Comparison of ENCODE assay signal across 7 worm cellular contexts in genomic region chrV:2697693-2698092, ce11.
TF ChIP-seq lines count a peak whose summit lies in the region.

No protein-coding gene starts in this region.

TF ChIP-seq in whole organism, L2 larva, 48 proteins besides CTCF, POLR2A, EP300 and RAD21:
- TF ChIP-seq unc-55 (GFP tag; optimal IDR thresholded peaks at IDR 0.05; lab: Kevin White, UChicago) (peak; percentile 19), lin-39 (tag; optimal IDR thresholded peaks at IDR 0.05; lab: Kevin White, UChicago) (no peak), lsy-2 (tag; optimal IDR thresholded peaks at IDR 0.05; lab: Kevin White, UChicago) (peak in 1 of 2 experiments; percentile 2)
TF ChIP-seq in whole organism, L2 larva: peak in this region for 2.

TF ChIP-seq in whole organism, L4 larva, 104 proteins besides CTCF, POLR2A, EP300 and RAD21:
- TF ChIP-seq nhr-77 (tag; optimal IDR thresholded peaks at IDR 0.05; lab: Kevin White, UChicago) (no peak), arid-1 (GFP tag; conservative IDR thresholded peaks at IDR 0.05; lab: Robert Waterston, UW) (0 out of 2 replicates have a peak, but pooled peaks have one; percentile 14), lsy-2 (tag; optimal IDR thresholded peaks at IDR 0.05; lab: Kevin White, UChicago) (peak in 1 of 2 experiments; percentile 11), mes-2 (tag; optimal IDR thresholded peaks at IDR 0.05; lab: Kevin White, UChicago; ENCODE audit: poor library complexity, severe bottlenecking) (peak; percentile 24), lin-38 (GFP tag; IDR thresholded peaks at IDR 0.05; lab: Robert Waterston, UW) (peak; percentile 52), dve-1 (tag; optimal IDR thresholded peaks at IDR 0.05; lab: Kevin White, UChicago; ENCODE audit: insufficient read depth) (no peak)

TF ChIP-seq in whole organism, early embryonic, 17 proteins besides CTCF, POLR2A, EP300 and RAD21:
- TF ChIP-seq hmg-4 (GFP tag; optimal IDR thresholded peaks at IDR 0.05; lab: Kevin White, UChicago) (no peak), pes-1 (GFP tag; IDR thresholded peaks at IDR 0.05; lab: Robert Waterston, UW) (peak; percentile 56; the same call in 1 of the 2 replicates), scrt-1 (GFP tag; IDR thresholded peaks at IDR 0.05; lab: Robert Waterston, UW) (no peak)
TF ChIP-seq in whole organism, early embryonic: peak in this region for 1.

TF ChIP-seq in whole organism, late embryonic, 69 proteins besides CTCF, POLR2A, EP300 and RAD21:
- TF ChIP-seq ttx-3 (tag; optimal IDR thresholded peaks at IDR 0.05; lab: Kevin White, UChicago) (peak; percentile 34), zip-5 (tag; optimal IDR thresholded peaks at IDR 0.05; lab: Kevin White, UChicago) (peak; percentile 20), hlh-6 (tag; optimal IDR thresholded peaks at IDR 0.05; lab: Kevin White, UChicago) (no peak), elt-2 (tag; optimal IDR thresholded peaks at IDR 0.05; lab: Kevin White, UChicago) (peak; percentile 8), F13H6.1 (tag; optimal IDR thresholded peaks at IDR 0.05; lab: Kevin White, UChicago) (no peak), lim-6 (tag; optimal IDR thresholded peaks at IDR 0.05; lab: Kevin White, UChicago) (no peak), unc-86 (tag; optimal IDR thresholded peaks at IDR 0.05; lab: Kevin White, UChicago) (peak; percentile 40)

TF ChIP-seq in whole organism, midembryonic, 9 proteins besides CTCF, POLR2A, EP300 and RAD21:
- no peak for TF ChIP-seq ztf-29 (GFP tag; IDR thresholded peaks at IDR 0.05; lab: Robert Waterston, UW)
- 0 out of 2 replicates have a peak, but pooled peaks have one; percentile 58 for TF ChIP-seq flt-1 (GFP tag; IDR thresholded peaks at IDR 0.05; lab: Robert Waterston, UW)
- peak; percentile 12 for TF ChIP-seq med-1 (GFP tag; optimal IDR thresholded peaks at IDR 0.05; lab: Kevin White, UChicago; ENCODE audit: insufficient read depth)
- no peak for TF ChIP-seq cog-1 (tag; optimal IDR thresholded peaks at IDR 0.05; lab: Kevin White, UChicago)

TF ChIP-seq in whole organism, mixed stage, embryonic, 35 proteins besides CTCF, POLR2A, EP300 and RAD21:
- TF ChIP-seq M03D4.4 (tag; optimal IDR thresholded peaks at IDR 0.05; lab: Kevin White, UChicago): no peak
- peak; percentile 27 for TF ChIP-seq sptf-1 (tag; optimal IDR thresholded peaks at IDR 0.05; lab: Kevin White, UChicago)

TF ChIP-seq in whole organism, young adult, 124 proteins besides CTCF, POLR2A, EP300 and RAD21:
- peak; percentile 14 for TF ChIP-seq snpc-4 (GFP tag; optimal IDR thresholded peaks at IDR 0.05; lab: Kevin White, UChicago)
- TF ChIP-seq snpc-4 (tag; optimal IDR thresholded peaks at IDR 0.05; lab: Kevin White, UChicago): no peak
- peak; percentile 31 for TF ChIP-seq F23B12.7 (tag; optimal IDR thresholded peaks at IDR 0.05; lab: Kevin White, UChicago; ENCODE audit: insufficient read depth)
- TF ChIP-seq madf-10 (tag; optimal IDR thresholded peaks at IDR 0.05; lab: Kevin White, UChicago): peak; percentile 3
- no peak for TF ChIP-seq nfyb-1 (GFP tag; IDR thresholded peaks at IDR 0.05; lab: Robert Waterston, UW)
- TF ChIP-seq lsl-1 (GFP tag; optimal IDR thresholded peaks at IDR 0.05; lab: Kevin White, UChicago): peak; percentile 1
- no peak for TF ChIP-seq aptf-2 (GFP tag; conservative IDR thresholded peaks at IDR 0.05; lab: Robert Waterston, UW)
- peak; percentile 63; the same call in 1 of the 2 replicates for TF ChIP-seq cebp-1 (GFP tag; IDR thresholded peaks at IDR 0.05; lab: Robert Waterston, UW)
- TF ChIP-seq cebp-1 (tag; optimal IDR thresholded peaks at IDR 0.05; lab: Kevin White, UChicago): peak; percentile 94
- 0 out of 2 replicates have a peak, but pooled peaks have one; percentile 16 for TF ChIP-seq madf-6 (GFP tag; IDR thresholded peaks at IDR 0.05; lab: Robert Waterston, UW)
- no peak for TF ChIP-seq sea-2 (GFP tag; IDR thresholded peaks at IDR 0.05; lab: Robert Waterston, UW)
- 0 out of 2 replicates have a peak, but pooled peaks have one; percentile 15 for TF ChIP-seq egrh-3 (GFP tag; IDR thresholded peaks at IDR 0.05; lab: Robert Waterston, UW)
- peak; percentile 46; the same call in 1 of the 2 replicates for TF ChIP-seq mcd-1 (GFP tag; IDR thresholded peaks at IDR 0.05; lab: Robert Waterston, UW)
- no peak for TF ChIP-seq ekl-4 (GFP tag; IDR thresholded peaks at IDR 0.05; lab: Robert Waterston, UW)
- no peak for TF ChIP-seq nfya-2 (GFP tag; IDR thresholded peaks at IDR 0.05; lab: Robert Waterston, UW)
